Worm (Caenorhabditis elegans): Measurements from ENCODE around the gene Y57G11C.1147.

Y57G11C.1147 gene

DNA sequence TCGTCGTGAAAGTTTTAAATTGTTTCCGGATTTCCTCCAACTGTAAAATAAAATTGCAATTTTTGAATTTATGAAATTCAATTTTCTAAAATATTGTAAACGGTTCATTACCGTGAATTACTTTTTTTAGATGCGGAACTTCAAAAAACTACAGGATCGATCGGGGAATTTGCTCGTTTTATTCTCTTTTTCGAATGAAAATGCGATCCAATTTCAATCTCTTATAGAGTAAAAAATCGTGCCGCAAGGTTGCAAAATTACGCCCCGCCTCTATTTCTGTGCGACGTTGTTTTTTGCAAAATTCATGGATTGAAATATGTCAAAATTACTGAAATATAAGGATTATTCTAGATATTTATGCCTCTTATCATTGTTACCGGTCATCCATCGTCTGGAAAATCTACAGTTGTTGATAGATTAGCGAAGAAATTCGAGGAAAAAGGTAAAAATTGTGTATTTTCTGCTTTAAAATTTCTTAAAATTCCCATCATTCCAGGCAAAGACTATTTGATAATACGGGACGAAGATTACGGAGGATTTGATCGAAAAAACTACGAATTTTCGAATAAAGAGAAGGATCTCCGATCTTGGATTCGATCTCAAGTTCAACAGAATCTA is 28.0 kb downstream of the Y57G11C.1147 start, which contains the start of gene Y57G11C.43 (continued):
- no peak for TF ChIP-seq bed-2 (GFP tag; IDR thresholded peaks at IDR 0.05)
- peak; percentile 95 for TF ChIP-seq attf-6 (GFP tag; IDR thresholded peaks at IDR 0.05)
- no peak for TF ChIP-seq K12H6.12 (tag; optimal IDR thresholded peaks at IDR 0.05)
- no peak for TF ChIP-seq efl-1 (GFP tag; optimal IDR thresholded peaks at IDR 0.05)
- no peak for TF ChIP-seq akir-1 (GFP tag; optimal IDR thresholded peaks at IDR 0.05)
- 0 out of 2 replicates have a peak, but pooled peaks have one; percentile 31 for TF ChIP-seq B0336.3 (GFP tag; IDR thresholded peaks at IDR 0.05)
- no peak for TF ChIP-seq mes-4 (tag; optimal IDR thresholded peaks at IDR 0.05)
- TF ChIP-seq tbp1 (GFP tag; optimal IDR thresholded peaks at IDR 0.05): peak; percentile 26
- peak; percentile 59; the same call in 1 of the 2 replicates for TF ChIP-seq Y53G8AR.9 (GFP tag; conservative IDR thresholded peaks at IDR 0.05)
- no peak for TF ChIP-seq F57C9.4 (tag; optimal IDR thresholded peaks at IDR 0.05)
- no peak for TF ChIP-seq rcor-1 (GFP tag; IDR thresholded peaks at IDR 0.05)
- TF ChIP-seq nfyb-1 (GFP tag; IDR thresholded peaks at IDR 0.05): 0 out of 2 replicates have a peak, but pooled peaks have one; percentile 25
- peak; percentile 34 for TF ChIP-seq athp-1 (tag; optimal IDR thresholded peaks at IDR 0.05)
- TF ChIP-seq rec-8 (tag; optimal IDR thresholded peaks at IDR 0.05): no peak
- TF ChIP-seq snpc-3.4 (tag; optimal IDR thresholded peaks at IDR 0.05): peak; percentile 6
- no peak for TF ChIP-seq snpc-4 (GFP tag; optimal IDR thresholded peaks at IDR 0.05)
- peak in 3 of 4 experiments; percentile 25 to 92 (median 76) for TF ChIP-seq snpc-4 (tag; optimal IDR thresholded peaks at IDR 0.05)
- TF ChIP-seq lin-40 (tag; optimal IDR thresholded peaks at IDR 0.05): no peak
- TF ChIP-seq F57A8.1 (GFP tag; optimal IDR thresholded peaks at IDR 0.05): no peak
- no peak for TF ChIP-seq nhr-90 (tag; optimal IDR thresholded peaks at IDR 0.05)
- TF ChIP-seq ztf-25 (GFP tag; IDR thresholded peaks at IDR 0.05): no peak
- 0 out of 2 replicates have a peak, but pooled peaks have one; percentile 31 for TF ChIP-seq D2030.7 (GFP tag; IDR thresholded peaks at IDR 0.05)
- no peak for TF ChIP-seq ZK185.1 (tag; optimal IDR thresholded peaks at IDR 0.05; ENCODE audit: poor library complexity, severe bottlenecking)
- TF ChIP-seq ekl-4 (GFP tag; IDR thresholded peaks at IDR 0.05): peak; percentile 55
- peak; percentile 22 for TF ChIP-seq tlf-1 (GFP tag; optimal IDR thresholded peaks at IDR 0.05)
- TF ChIP-seq let-607 (tag; optimal IDR thresholded peaks at IDR 0.05): no peak
- TF ChIP-seq madf-6 (GFP tag; IDR thresholded peaks at IDR 0.05): peak; percentile 56
- no peak for TF ChIP-seq ccch-3 (GFP tag; optimal IDR thresholded peaks at IDR 0.05)
- peak; percentile 21 for TF ChIP-seq lin-54 (GFP tag; optimal IDR thresholded peaks at IDR 0.05)
- peak; percentile 27; the same call in 1 of the 2 replicates for TF ChIP-seq hmg-1.2 (GFP tag; IDR thresholded peaks at IDR 0.05)
- no peak for TF ChIP-seq ama-1 (optimal IDR thresholded peaks at IDR 0.05)
- TF ChIP-seq ama-1 (GFP tag; optimal IDR thresholded peaks at IDR 0.05): peak; percentile 11 to 37
- TF ChIP-seq ceh-91 (GFP tag; IDR thresholded peaks at IDR 0.05): no peak

- TF ChIP-seq T07F8.4 (tag; optimal IDR thresholded peaks at IDR 0.05) (no peak), ccch-3 (GFP tag; optimal IDR thresholded peaks at IDR 0.05) (no peak), hmg-1.2 (GFP tag; IDR thresholded peaks at IDR 0.05) (peak; percentile 99), F23B12.7 (tag; optimal IDR thresholded peaks at IDR 0.05; ENCODE audit: insufficient read depth) (peak; percentile 82), K12H6.12 (tag; optimal IDR thresholded peaks at IDR 0.05) (peak; percentile 69), madf-6 (GFP tag; IDR thresholded peaks at IDR 0.05) (peak; percentile 73), die-1 (tag; optimal IDR thresholded peaks at IDR 0.05) (no peak), athp-1 (tag; optimal IDR thresholded peaks at IDR 0.05) (peak; percentile 30), fkh-3 (tag; optimal IDR thresholded peaks at IDR 0.05) (no peak), F10E7.11 (tag; optimal IDR thresholded peaks at IDR 0.05) (no peak), nhr-90 (tag; optimal IDR thresholded peaks at IDR 0.05) (no peak), somi-1 (GFP tag; optimal IDR thresholded peaks at IDR 0.05) (no peak), ztf-28 (GFP tag; IDR thresholded peaks at IDR 0.05) (no peak), ztf-25 (GFP tag; IDR thresholded peaks at IDR 0.05) (no peak), snpc-1.3 (tag; optimal IDR thresholded peaks at IDR 0.05; ENCODE audit: insufficient read depth) (peak; percentile 90), F33H1.4 (GFP tag; IDR thresholded peaks at IDR 0.05) (peak; percentile 56; the same call in 1 of the 2 replicates), hmg-20 (GFP tag; IDR thresholded peaks at IDR 0.05) (0 out of 2 replicates have a peak, but pooled peaks have one; percentile 50), Y95B8A.8 (GFP tag; IDR thresholded peaks at IDR 0.05) (no peak), nhr-80 (tag; optimal IDR thresholded peaks at IDR 0.05) (peak; percentile 11), F57C9.4 (tag; optimal IDR thresholded peaks at IDR 0.05) (no peak), C17E4.6 (GFP tag; IDR thresholded peaks at IDR 0.05) (no peak)
These were observed 29.5 kb downstream of the Y57G11C.1147 start, which contains the start of the genes mrps-7 and Y57G11C.3 for ce11 chrIV:14767693-14768251. Gene mrps-7, minus strand, starts transcription at chrIV:14767730. Gene Y57G11C.3, plus strand, starts transcription at chrIV:14768201.

Measured in whole organism, young adult.